Worm (Caenorhabditis elegans) whole organism, late embryonic: ENCODE data around the gene Y38H6C.9.
"Not testable (repeated sequence)": the region's sequence is repeated elsewhere in the genome, so short reads cannot be mapped to it uniquely, and the experiment has no call there.

Experiments
- C08G9.2 ChIP-seq: sonication (generic microtip); optimal IDR thresholded peaks from 2 replicates; lab custom pipeline; 2016; ENCODE audit warnings: mild to moderate bottlenecking, missing genetic modification characterization, moderate library complexity, missing compliant biosample characterization
- K09A11.1 ChIP-seq: sonication (generic microtip); optimal IDR thresholded peaks from 2 replicates; lab custom pipeline; 2017; ENCODE audit warnings: antibody characterized with exemption, mild to moderate bottlenecking, missing genetic modification characterization, missing compliant biosample characterization; ENCODE audit not compliant: insufficient read depth
- T23F11.4 ChIP-seq: fragments of 200-800 bp; sonication (Bioruptor generic); optimal IDR thresholded peaks from 2 replicates; lab custom pipeline; 2018; ENCODE audit warnings: mild to moderate bottlenecking, missing genetic modification characterization, missing compliant biosample characterization
- Y22D7AL.16 ChIP-seq: sonication (generic microtip); optimal IDR thresholded peaks from 2 replicates; lab custom pipeline; 2016; ENCODE audit warnings: missing genetic modification characterization, missing compliant biosample characterization
- ahr-1 ChIP-seq: sonication (generic microtip); optimal IDR thresholded peaks from 2 replicates; lab custom pipeline; 2016; ENCODE audit warnings: missing genetic modification characterization, missing compliant biosample characterization
- ceh-14 ChIP-seq: sonication (generic microtip); optimal IDR thresholded peaks from 2 replicates; lab custom pipeline; 2016; ENCODE audit warnings: missing genotype, missing genetic modification characterization, missing compliant biosample characterization
- ceh-19 ChIP-seq: fragments of 200-800 bp; sonication (Bioruptor generic); optimal IDR thresholded peaks from 2 replicates; lab custom pipeline; 2018; ENCODE audit warnings: mild to moderate bottlenecking, missing genetic modification characterization, missing compliant biosample characterization
- ceh-2 ChIP-seq: sonication (generic microtip); optimal IDR thresholded peaks from 2 replicates; lab custom pipeline; 2016; ENCODE audit warnings: missing genotype, missing genetic modification characterization, missing compliant biosample characterization
- ceh-22 ChIP-seq: sonication (generic microtip); optimal IDR thresholded peaks from 2 replicates; lab custom pipeline; 2017; ENCODE audit warnings: missing biosample characterization, missing genetic modification characterization
- ceh-24 ChIP-seq: sonication (generic microtip); optimal IDR thresholded peaks from 2 replicates; lab custom pipeline; 2016; ENCODE audit warnings: mild to moderate bottlenecking, missing genetic modification characterization, missing compliant biosample characterization
- ceh-31 ChIP-seq: sonication (generic microtip); optimal IDR thresholded peaks from 2 replicates; lab custom pipeline; 2016; ENCODE audit warnings: missing genetic modification characterization, missing compliant biosample characterization
- ceh-34 ChIP-seq: sonication (generic microtip); optimal IDR thresholded peaks from 2 replicates; lab custom pipeline; 2016; ENCODE audit warnings: mild to moderate bottlenecking, missing genetic modification characterization, missing compliant biosample characterization
- ceh-45 ChIP-seq: fragments of 200-800 bp; sonication (Bioruptor generic); IDR thresholded peaks from 2 replicates; pipeline ENCODE4 v1.3.6; 2022; ENCODE audit warnings: missing genetic modification reagents, missing genetic modification characterization, missing compliant biosample characterization
- che-1 ChIP-seq: sonication (generic microtip); optimal IDR thresholded peaks from 2 replicates; lab custom pipeline; 2016; ENCODE audit warnings: mild to moderate bottlenecking, missing genetic modification characterization, missing compliant biosample characterization
- elt-4 ChIP-seq: sonication (generic microtip); optimal IDR thresholded peaks from 2 replicates; lab custom pipeline; 2016; ENCODE audit warnings: missing genetic modification characterization, missing compliant biosample characterization
- fax-1 ChIP-seq: sonication (generic microtip); optimal IDR thresholded peaks from 2 replicates; lab custom pipeline; 2016; ENCODE audit warnings: missing genotype, missing genetic modification characterization, missing compliant biosample characterization
- hlh-13 ChIP-seq: fragments of 200-800 bp; sonication (Bioruptor generic); optimal IDR thresholded peaks from 2 replicates; lab custom pipeline; 2018; ENCODE audit warnings: mild to moderate bottlenecking, missing genetic modification characterization, missing compliant biosample characterization
- hlh-30 ChIP-seq: sonication (generic microtip); optimal IDR thresholded peaks from 2 replicates; lab custom pipeline; 2017; ENCODE audit warnings: antibody characterized with exemption, missing genetic modification characterization, missing compliant biosample characterization; ENCODE audit not compliant: insufficient read depth
- hlh-8 ChIP-seq: sonication (generic microtip); optimal IDR thresholded peaks from 2 replicates; lab custom pipeline; 2016; ENCODE audit warnings: missing genotype, missing genetic modification characterization, missing compliant biosample characterization
- lin-11 ChIP-seq: fragments of 200-800 bp; sonication (Bioruptor generic); optimal IDR thresholded peaks from 2 replicates; lab custom pipeline; 2018; ENCODE audit warnings: mild to moderate bottlenecking, missing genetic modification characterization, missing compliant biosample characterization
- madf-2 ChIP-seq: sonication (generic microtip); optimal IDR thresholded peaks from 2 replicates; lab custom pipeline; 2017; ENCODE audit warnings: missing genetic modification characterization, missing compliant biosample characterization
- nfya-1 ChIP-seq: sonication (generic microtip); optimal IDR thresholded peaks from 2 replicates; lab custom pipeline; 2017; ENCODE audit warnings: missing genetic modification characterization, mild to moderate bottlenecking, missing compliant biosample characterization, antibody characterized with exemption, moderate library complexity
- nhr-232 ChIP-seq: sonication (generic microtip); optimal IDR thresholded peaks from 2 replicates; lab custom pipeline; 2016; ENCODE audit warnings: missing genetic modification characterization, missing compliant biosample characterization
- odd-2 ChIP-seq: sonication (generic microtip); optimal IDR thresholded peaks from 2 replicates; lab custom pipeline; 2017; ENCODE audit warnings: antibody characterized with exemption, mild to moderate bottlenecking, missing genetic modification characterization, missing compliant biosample characterization
- pax-1 ChIP-seq: fragments of 150-350 bp; optimal IDR thresholded peaks from 2 replicates; lab custom pipeline; 2014; ENCODE audit warnings: missing biosample characterization, missing genetic modification characterization
- pha-4 ChIP-seq: fragments of 150-350 bp; optimal IDR thresholded peaks from 2 replicates; lab custom pipeline; 2018; ENCODE audit warnings: missing biosample characterization, missing genetic modification reagents, missing genetic modification characterization
- pqm-1 ChIP-seq: sonication (generic microtip); optimal IDR thresholded peaks from 2 replicates; lab custom pipeline; 2016; ENCODE audit warnings: missing genetic modification characterization, missing compliant biosample characterization
- sox-2 ChIP-seq: fragments of 200-800 bp; sonication (Bioruptor generic); IDR thresholded peaks from 2 replicates; pipeline ENCODE4 v1.3.6; 2022; ENCODE audit warnings: missing genetic modification reagents, missing genetic modification characterization, missing compliant biosample characterization
- sox-4 ChIP-seq: sonication (generic microtip); optimal IDR thresholded peaks from 2 replicates; lab custom pipeline; 2017; ENCODE audit warnings: mild to moderate bottlenecking, missing genetic modification characterization, inconsistent platforms, missing compliant biosample characterization
- syd-9 ChIP-seq: sonication (generic microtip); optimal IDR thresholded peaks from 2 replicates; lab custom pipeline; 2016; ENCODE audit warnings: mild to moderate bottlenecking, missing genetic modification characterization, moderate library complexity, missing compliant biosample characterization
- tbx-2 ChIP-seq: sonication (generic microtip); optimal IDR thresholded peaks from 2 replicates; lab custom pipeline; 2016; ENCODE audit warnings: missing genetic modification characterization, missing compliant biosample characterization
- tbx-7 ChIP-seq: sonication (generic microtip); optimal IDR thresholded peaks from 2 replicates; lab custom pipeline; 2016; ENCODE audit warnings: missing genotype, missing genetic modification characterization, missing compliant biosample characterization
- ttx-3 ChIP-seq: sonication (generic microtip); optimal IDR thresholded peaks from 2 replicates; lab custom pipeline; 2016; ENCODE audit warnings: missing genetic modification reagents, missing genetic modification characterization, missing compliant biosample characterization
- zip-5 ChIP-seq: sonication (generic microtip); optimal IDR thresholded peaks from 2 replicates; lab custom pipeline; 2016; ENCODE audit warnings: missing genetic modification characterization, missing compliant biosample characterization

Gene Y38H6C.9

DNA sequence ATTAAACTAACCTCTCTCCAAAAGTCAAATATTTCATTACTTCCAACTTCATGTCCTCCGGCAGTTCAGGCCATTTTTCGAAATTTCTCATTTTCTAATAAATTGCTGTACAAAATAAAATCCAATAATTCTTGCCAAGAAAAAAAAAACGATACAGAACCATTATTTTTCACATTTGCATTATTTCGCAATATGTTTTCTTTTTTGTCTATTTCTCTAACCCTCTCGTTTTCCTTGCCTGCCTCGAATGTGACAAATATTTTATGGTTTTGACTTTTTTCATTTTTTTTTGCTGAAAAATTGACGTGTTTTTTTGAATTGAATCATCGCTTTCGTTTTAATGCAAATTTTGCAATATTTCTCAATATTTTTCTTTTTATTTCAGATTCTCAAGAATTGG lies at the start of gene Y38H6C.9, which contains the start of gene fbxa-150:
Gene Y38H6C.9 (minus strand): TSS at position 52 of the 400 bp plus-strand sequence.
Gene fbxa-150 (plus strand): TSS at position 380 of the 400 bp plus-strand sequence.
- TF ChIP-seq pax-1 (tag; lab: Kevin White, UChicago) = no peak
- no peak for TF ChIP-seq T23F11.4 (GFP tag; lab: Kevin White, UChicago)
- no peak for TF ChIP-seq che-1 (tag; lab: Kevin White, UChicago)
- TF ChIP-seq sox-4 (tag; lab: Kevin White, UChicago) = no peak
- TF ChIP-seq syd-9 (tag; lab: Kevin White, UChicago) = no peak
- no peak for TF ChIP-seq ceh-19 (GFP tag; lab: Kevin White, UChicago)
- no peak for TF ChIP-seq ceh-22 (tag; lab: Kevin White, UChicago)
- no peak for TF ChIP-seq K09A11.1 (tag; lab: Kevin White, UChicago)
- no peak for TF ChIP-seq hlh-8 (tag; lab: Kevin White, UChicago)
- TF ChIP-seq ceh-45 = no peak
- TF ChIP-seq pqm-1 (tag; lab: Kevin White, UChicago) = no peak
- TF ChIP-seq C08G9.2 (tag; lab: Kevin White, UChicago) = no peak
- no peak for TF ChIP-seq ceh-14 (tag; lab: Kevin White, UChicago)
- TF ChIP-seq pha-4 (tag; lab: Kevin White, UChicago) = no peak
- TF ChIP-seq Y22D7AL.16 (tag; lab: Kevin White, UChicago) = no peak
- TF ChIP-seq ceh-31 = no peak
- no peak for TF ChIP-seq hlh-13 (GFP tag; lab: Kevin White, UChicago)
- no peak for TF ChIP-seq elt-4 (tag; lab: Kevin White, UChicago)

DNA sequence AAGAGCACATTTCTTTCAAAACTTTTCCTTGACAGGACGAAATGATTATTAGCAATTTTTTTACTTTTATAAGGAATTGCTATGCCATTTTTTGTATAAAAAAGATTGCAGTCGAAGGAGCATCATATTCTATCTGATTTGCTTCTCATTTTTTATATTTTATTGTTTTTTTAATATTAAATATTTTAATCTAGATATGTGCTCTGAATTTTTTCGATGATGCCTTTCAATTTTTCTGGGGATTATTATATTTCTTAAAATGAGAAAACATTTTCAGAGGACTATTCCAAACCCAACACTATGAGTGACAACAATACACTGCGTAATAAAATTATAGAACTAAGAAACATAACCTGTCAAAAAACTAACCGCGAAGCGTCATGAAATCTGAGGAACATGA lies 46.9 kb upstream of the Y38H6C.9 start, which contains the start of gene F26F2.4:
Gene F26F2.4 (plus strand): TSS at position 301 of the 400 bp plus-strand sequence.
- TF ChIP-seq madf-2 (tag; lab: Kevin White, UChicago); sox-2 (GFP tag; lab: Robert Waterston, UW); K09A11.1 (tag; lab: Kevin White, UChicago): not testable (repeated sequence)
- TF ChIP-seq, all 69 proteins: peak for 0; not testable (repeated sequence) for 69

DNA sequence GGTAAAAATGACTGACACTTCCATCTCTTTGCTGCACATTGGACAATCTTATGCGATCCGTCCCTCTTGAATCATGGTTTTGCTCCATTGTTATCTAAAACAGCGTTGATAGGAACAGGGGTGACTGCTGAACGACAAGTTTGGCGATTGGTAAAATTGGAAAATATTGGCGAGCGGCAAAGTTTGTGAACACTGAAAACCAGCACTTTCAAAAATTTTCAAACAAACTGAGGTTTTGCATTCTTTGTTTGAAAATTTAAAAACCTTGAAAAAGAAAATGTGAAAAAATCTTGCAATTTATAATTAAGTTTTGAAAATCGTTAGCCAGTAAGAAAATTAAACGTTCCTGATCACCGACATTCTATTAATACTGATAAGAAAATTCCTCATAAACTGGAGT lies 44.4 kb upstream of the Y38H6C.9 start, which contains the start of gene F26F2.3:
Gene F26F2.3 (minus strand): TSS at position 101 of the 400 bp plus-strand sequence.
- TF ChIP-seq zip-5 (tag; lab: Kevin White, UChicago) = no peak
- TF ChIP-seq lin-11 (tag; lab: Kevin White, UChicago) = no peak
- TF ChIP-seq ttx-3 = no peak
- no peak for TF ChIP-seq nhr-232 (tag; lab: Kevin White, UChicago)
- TF ChIP-seq ceh-24 (tag; lab: Kevin White, UChicago) = no peak
- TF ChIP-seq ceh-2 (tag; lab: Kevin White, UChicago) = no peak
- no peak for TF ChIP-seq sox-4 (tag; lab: Kevin White, UChicago)
- TF ChIP-seq pax-1 (tag; lab: Kevin White, UChicago) = no peak
- TF ChIP-seq ahr-1 (tag; lab: Kevin White, UChicago) = no peak
- no peak for TF ChIP-seq fax-1 (tag; lab: Kevin White, UChicago)
- no peak for TF ChIP-seq odd-2 (tag; lab: Kevin White, UChicago)
- TF ChIP-seq ceh-31 = no peak
- no peak for TF ChIP-seq che-1 (tag; lab: Kevin White, UChicago)
- no peak for TF ChIP-seq hlh-30 (tag; lab: Kevin White, UChicago)
- no peak for TF ChIP-seq nfya-1
- no peak for TF ChIP-seq ceh-19 (GFP tag; lab: Kevin White, UChicago)
- TF ChIP-seq tbx-7 (tag; lab: Kevin White, UChicago) = no peak

DNA sequence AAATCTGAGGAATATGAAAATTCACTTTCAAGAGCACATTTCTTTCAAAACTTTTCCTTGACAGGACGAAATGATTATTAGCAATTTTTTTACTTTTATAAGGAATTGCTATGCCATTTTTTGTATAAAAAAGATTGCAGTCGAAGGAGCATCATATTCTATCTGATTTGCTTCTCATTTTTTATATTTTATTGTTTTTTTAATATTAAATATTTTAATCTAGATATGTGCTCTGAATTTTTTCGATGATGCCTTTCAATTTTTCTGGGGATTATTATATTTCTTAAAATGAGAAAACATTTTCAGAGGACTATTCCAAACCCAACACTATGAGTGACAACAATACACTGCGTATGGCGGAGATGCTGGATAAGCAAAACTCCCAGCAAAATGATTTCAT lies 42.0 kb upstream of the Y38H6C.9 start, which contains the start of gene F26F2.13:
Gene F26F2.13 (plus strand): TSS at position 301 of the 400 bp plus-strand sequence.
- not testable (repeated sequence) for TF ChIP-seq ceh-34, syd-9, tbx-2 (tag; lab: Kevin White, UChicago)
